Fruit fly (Drosophila melanogaster) whole organism, embryonic: ENCODE measurements around the gene H2.0.

Experiments
- Asciz ChIP-seq: fragments of 200-800 bp; sonication (Bioruptor generic); optimal IDR thresholded peaks from 2 replicates; lab custom pipeline; 2017; ENCODE audit warnings: missing biosample characterization, mild to moderate bottlenecking, missing genetic modification characterization, missing genetic modification reagents
- BEAF-32 ChIP-seq: fragments of 200-800 bp; sonication (Bioruptor generic); optimal IDR thresholded peaks from 3 replicates; lab custom pipeline; 2017; ENCODE audit warnings: missing biosample characterization, missing genetic modification characterization, mild to moderate bottlenecking, moderate library complexity, missing genetic modification reagents
- CG12104 ChIP-seq: fragments of 200-800 bp; sonication (Bioruptor generic); optimal IDR thresholded peaks from 3 replicates; lab custom pipeline; 2016; ENCODE audit warnings: missing biosample characterization, missing genetic modification characterization
- CG13424 ChIP-seq: fragments of 200-800 bp; sonication (Bioruptor generic); optimal IDR thresholded peaks from 2 replicates; lab custom pipeline; 2019; ENCODE audit warnings: missing biosample characterization, mild to moderate bottlenecking, missing genetic modification characterization, moderate library complexity
- CG14014 ChIP-seq: fragments of 200-800 bp; sonication (Bioruptor generic); IDR thresholded peaks from 2 replicates; pipeline ENCODE4 v1.3.6; 2022; ENCODE audit warnings: missing biosample characterization, missing genetic modification characterization
- CG15269 ChIP-seq: fragments of 200-800 bp; sonication (Bioruptor generic); optimal IDR thresholded peaks from 2 replicates; lab custom pipeline; 2018; ENCODE audit warnings: missing biosample characterization, mild to moderate bottlenecking, missing genetic modification characterization, moderate library complexity
- CG1529 ChIP-seq: fragments of 200-800 bp; sonication (Bioruptor generic); optimal IDR thresholded peaks from 3 replicates; lab custom pipeline; 2018; ENCODE audit warnings: missing biosample characterization, missing genetic modification characterization
- CG1603 ChIP-seq: fragments of 200-800 bp; sonication (Bioruptor generic); optimal IDR thresholded peaks from 2 replicates; lab custom pipeline; 2019; ENCODE audit warnings: missing biosample characterization, mild to moderate bottlenecking, missing genetic modification characterization, moderate library complexity
- CG1647 ChIP-seq: fragments of 200-800 bp; sonication (Bioruptor generic); optimal IDR thresholded peaks from 3 replicates; lab custom pipeline; 2016; ENCODE audit warnings: missing biosample characterization, missing genetic modification characterization
- CG1832 ChIP-seq: fragments of 200-800 bp; sonication (Bioruptor generic); optimal IDR thresholded peaks from 2 replicates; lab custom pipeline; 2017; ENCODE audit warnings: missing biosample characterization, mild to moderate bottlenecking, missing genetic modification characterization, inconsistent platforms
- CG2116 ChIP-seq: fragments of 200-800 bp; sonication (Bioruptor generic); optimal IDR thresholded peaks from 3 replicates; lab custom pipeline; 2018; ENCODE audit warnings: missing biosample characterization, mild to moderate bottlenecking, missing genetic modification characterization
- CG2199 ChIP-seq: fragments of 200-800 bp; sonication (Bioruptor generic); IDR thresholded peaks from 3 replicates; pipeline ENCODE4 v1.3.6; 2022; ENCODE audit warnings: missing biosample characterization, missing genetic modification characterization
- CG3726 ChIP-seq: fragments of 200-800 bp; sonication (Bioruptor generic); IDR thresholded peaks from 3 replicates; pipeline ENCODE4, ENCODE4 v1.3.6; 2022; ENCODE audit warnings: missing biosample characterization, missing genetic modification characterization
- CG4617 ChIP-seq: fragments of 200-800 bp; sonication (Bioruptor generic); optimal IDR thresholded peaks from 3 replicates; lab custom pipeline; 2016; ENCODE audit warnings: missing biosample characterization, missing genetic modification characterization, borderline replicate concordance
- CG7786 ChIP-seq: fragments of 200-800 bp; sonication (Bioruptor generic); optimal IDR thresholded peaks from 2 replicates; lab custom pipeline; 2016; ENCODE audit warnings: missing biosample characterization, missing genetic modification characterization
- CG7928 ChIP-seq: fragments of 200-800 bp; sonication (Bioruptor generic); optimal IDR thresholded peaks from 2 replicates; lab custom pipeline; 2017; ENCODE audit warnings: missing biosample characterization, mild to moderate bottlenecking, missing genetic modification characterization
- CG8388 ChIP-seq: fragments of 200-800 bp; sonication (Bioruptor generic); optimal IDR thresholded peaks from 2 replicates; lab custom pipeline; 2019; ENCODE audit warnings: missing biosample characterization, mild to moderate bottlenecking, missing genetic modification characterization, moderate library complexity
- E2f1 ChIP-seq: fragments of 200-800 bp; sonication (Bioruptor generic); IDR thresholded peaks from 2 replicates; pipeline ENCODE4 v1.3.6; 2022; ENCODE audit warnings: missing biosample characterization, missing genetic modification characterization
- Eip74EF ChIP-seq, 2 experiments: fragments of 200-800 bp in 1 of 2; fragments of >200 bp in 1 of 2; sonication (Bioruptor generic) in 1 of 2; optimal IDR thresholded peaks; 2 replicates each; lab custom pipeline; 2017 to 2019; ENCODE audit warnings: missing biosample characterization in 2 of 2, missing genetic modification characterization in 2 of 2, mild to moderate bottlenecking in 1 of 2, moderate library complexity in 1 of 2
- HLHmδ ChIP-seq: fragments of 200-800 bp; sonication (Bioruptor generic); optimal IDR thresholded peaks from 2 replicates; lab custom pipeline; 2018; ENCODE audit warnings: missing biosample characterization, mild to moderate bottlenecking, missing genetic modification characterization, moderate library complexity
- Hand ChIP-seq: fragments of 200-800 bp; sonication (Bioruptor generic); optimal IDR thresholded peaks from 2 replicates; lab custom pipeline; 2017; ENCODE audit warnings: mild to moderate bottlenecking, missing biosample characterization, missing genetic modification reagents, missing genetic modification characterization
- Hmr ChIP-seq: fragments of 200-800 bp; sonication (Bioruptor generic); optimal IDR thresholded peaks from 3 replicates; lab custom pipeline; 2017; ENCODE audit warnings: mild to moderate bottlenecking, missing biosample characterization, missing genetic modification reagents, missing genetic modification characterization
- Hr39 ChIP-seq: fragments of >200 bp; optimal IDR thresholded peaks from 2 replicates; lab custom pipeline; 2017
- Hr51 ChIP-seq, 2 experiments: fragments of 200-800 bp; sonication (Bioruptor generic); optimal IDR thresholded peaks; 2 replicates in 1 of 2; 3 replicates in 1 of 2; lab custom pipeline; 2016 to 2018; ENCODE audit warnings: missing biosample characterization in 2 of 2, missing genetic modification characterization in 2 of 2, mild to moderate bottlenecking in 1 of 2, moderate library complexity in 1 of 2
- Hsf ChIP-seq: fragments of 200-800 bp; sonication (Bioruptor generic); optimal IDR thresholded peaks from 3 replicates; lab custom pipeline; 2016; ENCODE audit warnings: missing biosample characterization, missing genetic modification characterization
- Jarid2 ChIP-seq: fragments of 200-800 bp; sonication (Bioruptor generic); optimal IDR thresholded peaks from 3 replicates; lab custom pipeline; 2017; ENCODE audit warnings: mild to moderate bottlenecking, missing biosample characterization, missing genetic modification reagents, missing genetic modification characterization
- Kr ChIP-seq: fragments of 200-800 bp; sonication (Bioruptor generic); optimal IDR thresholded peaks from 2 replicates; lab custom pipeline; 2017; ENCODE audit warnings: missing biosample characterization, mild to moderate bottlenecking, missing genetic modification characterization
- MESR4 ChIP-seq: fragments of 200-800 bp; sonication (Bioruptor generic); optimal IDR thresholded peaks from 2 replicates; lab custom pipeline; 2018; ENCODE audit warnings: missing biosample characterization, mild to moderate bottlenecking, missing genetic modification characterization, moderate library complexity
- Max ChIP-seq: fragments of 200-800 bp; sonication (Bioruptor generic); optimal IDR thresholded peaks from 2 replicates; lab custom pipeline; 2016; ENCODE audit warnings: missing biosample characterization, mild to moderate bottlenecking, missing genetic modification characterization
- Med ChIP-seq: fragments of 200-800 bp; sonication (Bioruptor generic); peaks from one replicate; lab custom pipeline; 2016; ENCODE audit warnings: missing biosample characterization, missing genetic modification characterization, mild to moderate bottlenecking, inconsistent platforms, moderate library complexity
- NC2β ChIP-seq: fragments of 200-800 bp; sonication (Bioruptor generic); optimal IDR thresholded peaks from 2 replicates; lab custom pipeline; 2016; ENCODE audit warnings: missing biosample characterization, missing genetic modification characterization
- Opbp ChIP-seq: fragments of 200-800 bp; sonication (Bioruptor generic); IDR thresholded peaks from 3 replicates; pipeline ENCODE4 v1.3.6; 2022; ENCODE audit warnings: missing biosample characterization, missing genetic modification characterization; ENCODE audit not compliant: partially characterized antibody
- TFAM ChIP-seq: fragments of 200-800 bp; sonication (Bioruptor generic); optimal IDR thresholded peaks from 2 replicates; lab custom pipeline; 2017; ENCODE audit warnings: missing biosample characterization, missing genetic modification characterization, inconsistent platforms
- az2 ChIP-seq: fragments of 200-800 bp; sonication (Bioruptor generic); optimal IDR thresholded peaks from 3 replicates; lab custom pipeline; 2016; ENCODE audit warnings: missing biosample characterization, missing genetic modification characterization
- croc ChIP-seq: fragments of 200-800 bp; sonication (Bioruptor generic); conservative IDR thresholded peaks from 3 replicates; pipeline ENCODE4 v1.3.6; 2022; ENCODE audit warnings: missing biosample characterization, missing genetic modification characterization
- dati ChIP-seq: fragments of 200-800 bp; sonication (Bioruptor generic); IDR thresholded peaks from 2 replicates; pipeline ENCODE4 v1.3.6; 2022; ENCODE audit warnings: missing biosample characterization, missing genetic modification characterization
- dm ChIP-seq: fragments of 200-800 bp; sonication (Bioruptor generic); optimal IDR thresholded peaks from 3 replicates; lab custom pipeline; 2016; ENCODE audit warnings: missing biosample characterization, missing genetic modification characterization
- esg ChIP-seq: fragments of 200-800 bp; sonication (Bioruptor generic); conservative IDR thresholded peaks from 2 replicates; pipeline ENCODE4 v1.3.6; 2022; ENCODE audit warnings: missing biosample characterization, missing genetic modification characterization
- eve ChIP-seq, 2 experiments: fragments of >200 bp; optimal IDR thresholded peaks; 2 replicates each; lab custom pipeline; 2017; ENCODE audit warnings: missing biosample characterization in 2 of 2, missing genetic modification characterization in 2 of 2
- fu2 ChIP-seq: fragments of 200-800 bp; sonication (Bioruptor generic); optimal IDR thresholded peaks from 2 replicates; lab custom pipeline; 2016; ENCODE audit warnings: missing biosample characterization, missing genetic modification characterization
- gcm2 ChIP-seq: fragments of 200-800 bp; sonication (Bioruptor generic); optimal IDR thresholded peaks from 2 replicates; lab custom pipeline; 2016; ENCODE audit warnings: missing biosample characterization, missing genetic modification characterization
- lilli ChIP-seq: fragments of 200-800 bp; sonication (Bioruptor generic); optimal IDR thresholded peaks from 3 replicates; lab custom pipeline; 2016; ENCODE audit warnings: missing biosample characterization, missing genetic modification characterization
- nerfin-1 ChIP-seq: fragments of 200-800 bp; sonication (Bioruptor generic); optimal IDR thresholded peaks from 3 replicates; lab custom pipeline; 2019; ENCODE audit warnings: missing biosample characterization, mild to moderate bottlenecking, missing genetic modification characterization, moderate library complexity
- p53 ChIP-seq: fragments of 200-800 bp; sonication (Bioruptor generic); optimal IDR thresholded peaks from 2 replicates; lab custom pipeline; 2016; ENCODE audit warnings: missing biosample characterization, missing genetic modification characterization
- repo ChIP-seq: fragments of 200-800 bp; sonication (Bioruptor generic); optimal IDR thresholded peaks from 2 replicates; lab custom pipeline; 2016; ENCODE audit warnings: missing biosample characterization, missing genetic modification characterization
- sens ChIP-seq: fragments of 200-800 bp; sonication (Bioruptor generic); peaks from one replicate; lab custom pipeline; 2016; ENCODE audit warnings: missing biosample characterization, missing genetic modification characterization
- seq ChIP-seq: fragments of 200-800 bp; sonication (Bioruptor generic); IDR thresholded peaks from 2 replicates; pipeline ENCODE4 v1.3.6; 2022; ENCODE audit warnings: missing biosample characterization, missing genetic modification characterization
- so ChIP-seq: fragments of 200-800 bp; sonication (Bioruptor generic); IDR thresholded peaks from 3 replicates; pipeline ENCODE4 v1.3.6; 2022; ENCODE audit warnings: missing biosample characterization, missing genetic modification characterization
- tio ChIP-seq: fragments of 200-800 bp; sonication (Bioruptor generic); optimal IDR thresholded peaks from 2 replicates; lab custom pipeline; 2017; ENCODE audit warnings: missing biosample characterization, missing genetic modification characterization, inconsistent platforms
- vnd ChIP-seq: fragments of 200-800 bp; sonication (Bioruptor generic); IDR thresholded peaks from 3 replicates; pipeline ENCODE4 v1.3.6; 2022; ENCODE audit warnings: missing biosample characterization, missing genetic modification characterization; ENCODE audit not compliant: partially characterized antibody
- wor ChIP-seq: fragments of 200-800 bp; sonication (Bioruptor generic); IDR thresholded peaks from 2 replicates; pipeline ENCODE4 v1.3.6; 2022; ENCODE audit warnings: missing biosample characterization, missing genetic modification characterization

Gene H2.0

DNA sequence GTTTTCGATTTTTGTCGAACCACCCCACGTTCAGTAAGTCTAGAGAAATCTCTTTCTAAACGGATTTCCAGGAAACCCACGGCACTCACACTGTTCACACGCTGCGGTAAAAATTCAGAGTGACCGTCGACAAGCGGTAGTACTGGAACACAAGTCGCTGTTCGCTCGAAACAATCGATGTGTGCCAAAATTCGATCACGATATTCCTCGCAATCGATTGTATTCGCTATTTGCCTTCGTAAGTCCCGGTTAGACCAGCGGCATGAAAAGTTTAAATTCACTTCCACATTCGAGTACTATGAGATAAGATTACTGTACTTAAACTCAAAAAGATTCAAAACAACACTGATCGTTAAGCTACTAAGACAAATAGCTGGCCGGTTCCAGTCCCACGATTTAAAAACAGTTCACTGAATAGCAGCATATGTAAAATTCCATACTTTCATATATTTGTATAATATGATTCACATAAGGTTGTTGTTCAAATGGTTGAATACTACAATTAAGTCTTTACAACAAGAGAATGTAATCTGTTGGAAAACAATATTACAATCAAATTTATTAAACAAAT lies 38.3 kb downstream of the H2.0 start, which contains the start of gene chic (continued):
- TF ChIP-seq Jarid2: peak; percentile 61
- TF ChIP-seq tio (GFP tag; lab: Kevin White, UChicago): no peak
- peak; percentile 18 for TF ChIP-seq NC2β (GFP tag; lab: Kevin White, UChicago)
- peak; percentile 67 for TF ChIP-seq HLHmδ (GFP tag; lab: Kevin White, UChicago)
- TF ChIP-seq eve (GFP tag; optimal IDR thresholded peaks at IDR 0.05; lab: Kevin White, UChicago): no peak
- peak; percentile 73 for TF ChIP-seq CG1603 (tag; lab: Kevin White, UChicago)
- peak in 1 of 2 experiments; percentile 20 for TF ChIP-seq Eip74EF (GFP tag; optimal IDR thresholded peaks at IDR 0.05; lab: Kevin White, UChicago)
- TF ChIP-seq MESR4 (GFP tag; lab: Kevin White, UChicago): peak; percentile 58
- no peak for TF ChIP-seq so
- no peak for TF ChIP-seq CG15269 (tag; lab: Kevin White, UChicago)
- no peak for TF ChIP-seq croc (GFP tag; lab: Robert Waterston, UW)
- peak; percentile 45 for TF ChIP-seq CG4617 (GFP tag; lab: Kevin White, UChicago)
- TF ChIP-seq CG1832 (GFP tag; lab: Kevin White, UChicago): no peak
- TF ChIP-seq CG7786 (GFP tag; lab: Kevin White, UChicago): peak; percentile 34
- TF ChIP-seq seq (GFP tag; lab: Robert Waterston, UW): no peak
- TF ChIP-seq Hand: peak; percentile 18
- TF ChIP-seq Hmr: peak; percentile 34
- no peak for TF ChIP-seq TFAM (GFP tag; lab: Kevin White, UChicago)
- TF ChIP-seq Hsf (GFP tag; lab: Kevin White, UChicago): peak; percentile 10
- peak; percentile 22 for TF ChIP-seq BEAF-32
- TF ChIP-seq esg (GFP tag; lab: Robert Waterston, UW): no peak
- TF ChIP-seq CG7928 (GFP tag; lab: Kevin White, UChicago): no peak
- TF ChIP-seq CG13424 (tag; lab: Kevin White, UChicago): peak; percentile 37
- TF ChIP-seq CG1647 (GFP tag; lab: Kevin White, UChicago): peak; percentile 38
- TF ChIP-seq CG14014: no peak
- TF ChIP-seq lilli (GFP tag; lab: Kevin White, UChicago): peak; percentile 17
- TF ChIP-seq sens (GFP tag; lab: Kevin White, UChicago): peak; percentile 64
- peak; percentile 2 for TF ChIP-seq repo (GFP tag; lab: Kevin White, UChicago)
- no peak for TF ChIP-seq Hr39 (lab: Kevin White, UChicago)
- TF ChIP-seq CG12104 (GFP tag; lab: Kevin White, UChicago): no peak
- TF ChIP-seq Med (GFP tag; lab: Kevin White, UChicago): peak; percentile 79
- TF ChIP-seq fu2 (GFP tag; lab: Kevin White, UChicago): peak; percentile 0
- TF ChIP-seq CG2199 (GFP tag; lab: Robert Waterston, UW): no peak
- no peak for TF ChIP-seq CG8388
- TF ChIP-seq dm: peak; percentile 42
- no peak for TF ChIP-seq Max (GFP tag; lab: Kevin White, UChicago)
- TF ChIP-seq vnd (GFP tag; lab: Robert Waterston, UW): no peak
- no peak for TF ChIP-seq Opbp
- no peak for TF ChIP-seq p53 (GFP tag; lab: Kevin White, UChicago)
- no peak for TF ChIP-seq CG3726
- no peak for TF ChIP-seq CG1529 (GFP tag; lab: Kevin White, UChicago)
- TF ChIP-seq dati: no peak
- peak; percentile 13 for TF ChIP-seq Asciz (GFP tag; lab: Kevin White, UChicago)
- no peak for TF ChIP-seq E2f1 (GFP tag; lab: Robert Waterston, UW)
- no peak for TF ChIP-seq Kr (GFP tag; lab: Kevin White, UChicago)
- no peak for TF ChIP-seq Hr51 (GFP tag; optimal IDR thresholded peaks at IDR 0.05; lab: Kevin White, UChicago)
- TF ChIP-seq az2 (GFP tag; lab: Kevin White, UChicago): no peak
- no peak for TF ChIP-seq wor (GFP tag; lab: Robert Waterston, UW)
- peak; percentile 16 for TF ChIP-seq CG2116
- TF ChIP-seq gcm2 (GFP tag; lab: Kevin White, UChicago): no peak
- TF ChIP-seq nerfin-1 (tag; lab: Kevin White, UChicago): no peak
